Fruit fly (Drosophila melanogaster): Measurements from ENCODE around the gene sd.

The sd gene

dm6 chrX:15860479-15860878, 56.3 kb downstream of the sd start (continued):
- TF ChIP-seq ranshi (GFP tag; IDR thresholded peaks at IDR 0.05) (0 out of 2 replicates have a peak, but pooled peaks have one; percentile 35), Max (GFP tag; optimal IDR thresholded peaks at IDR 0.05) (peak; percentile 2), ewg (GFP tag; optimal IDR thresholded peaks at IDR 0.05) (peak; percentile 66), Hmr (GFP tag; optimal IDR thresholded peaks at IDR 0.05) (peak; percentile 61), E2f1 (GFP tag; IDR thresholded peaks at IDR 0.05) (no peak), vnd (GFP tag; IDR thresholded peaks at IDR 0.05; ENCODE audit: partially characterized antibody) (0 out of 3 replicates have a peak, but pooled peaks have one; percentile 22), CG9932 (GFP tag; IDR thresholded peaks at IDR 0.05) (0 out of 2 replicates have a peak, but pooled peaks have one; percentile 18), Oaz (GFP tag; IDR thresholded peaks at IDR 0.05) (no peak), CG18262 (tag; optimal IDR thresholded peaks at IDR 0.05) (peak; percentile 8), CG15479 (GFP tag; optimal IDR thresholded peaks at IDR 0.05) (peak; percentile 59), CG10959 (GFP tag; IDR thresholded peaks at IDR 0.05) (no peak), Dfd (GFP tag; optimal IDR thresholded peaks at IDR 0.05) (no peak), ci (GFP tag; IDR thresholded peaks at IDR 0.05) (peak; percentile 61; the same call in 2 of the 3 replicates), wdn (GFP tag; IDR thresholded peaks at IDR 0.05) (no peak), CG9437 (GFP tag; optimal IDR thresholded peaks at IDR 0.05) (no peak), bsh (GFP tag; optimal IDR thresholded peaks at IDR 0.05) (peak; percentile 2 to 28), chm (GFP tag; IDR thresholded peaks at IDR 0.05) (0 out of 2 replicates have a peak, but pooled peaks have one; percentile 62), maf-S (GFP tag; optimal IDR thresholded peaks at IDR 0.05) (no peak), ham (GFP tag; IDR thresholded peaks at IDR 0.05) (no peak), sug (tag; optimal IDR thresholded peaks at IDR 0.05) (peak; percentile 44), GATAe (GFP tag; conservative IDR thresholded peaks at IDR 0.05) (peak; percentile 59), gro (GFP tag; optimal IDR thresholded peaks at IDR 0.05) (peak; percentile 3), rib (GFP tag; IDR thresholded peaks at IDR 0.05) (peak; percentile 53; the same call in 1 of the 2 replicates), amos (GFP tag; IDR thresholded peaks at IDR 0.05; ENCODE audit: partially characterized antibody) (peak; percentile 49; the same call in 1 of the 2 replicates), CG32772 (GFP tag; IDR thresholded peaks at IDR 0.05) (peak; percentile 91), CG4617 (GFP tag; optimal IDR thresholded peaks at IDR 0.05; ENCODE audit: borderline replicate concordance) (peak; percentile 65), jigr1 (GFP tag; IDR thresholded peaks at IDR 0.05) (no peak), Dek (tag; optimal IDR thresholded peaks at IDR 0.05) (no peak), CG18476 (GFP tag; optimal IDR thresholded peaks at IDR 0.05) (no peak), nmo (GFP tag; optimal IDR thresholded peaks at IDR 0.05) (peak; percentile 33), CG34422 (GFP tag; IDR thresholded peaks at IDR 0.05) (peak; percentile 85), CG10147 (GFP tag; optimal IDR thresholded peaks at IDR 0.05) (peak; percentile 26), Rfx (GFP tag; IDR thresholded peaks at IDR 0.05) (peak; percentile 44; the same call in 1 of the 2 replicates), cg (GFP tag; optimal IDR thresholded peaks at IDR 0.05) (peak; percentile 31), MBD-R2 (GFP tag; IDR thresholded peaks at IDR 0.05) (peak; percentile 41), CG13287 (GFP tag; IDR thresholded peaks at IDR 0.05; ENCODE audit: partially characterized antibody) (peak; percentile 25), CG34224 (GFP tag; IDR thresholded peaks at IDR 0.05; ENCODE audit: partially characterized antibody) (peak; percentile 6; the same call in 1 of the 3 replicates), unpg (GFP tag; optimal IDR thresholded peaks at IDR 0.05) (peak; percentile 11), Deaf1 (tag; optimal IDR thresholded peaks at IDR 0.05) (peak; percentile 7), knrl (GFP tag; IDR thresholded peaks at IDR 0.05; ENCODE audit: partially characterized antibody) (peak; percentile 19; the same call in 1 of the 3 replicates), Atf6 (GFP tag; IDR thresholded peaks at IDR 0.05) (peak; percentile 45; the same call in 1 of the 2 replicates), CG4730 (GFP tag; IDR thresholded peaks at IDR 0.05) (no peak), CG12659 (GFP tag; optimal IDR thresholded peaks at IDR 0.05) (peak; percentile 77), pzg (GFP tag; optimal IDR thresholded peaks at IDR 0.05) (peak; percentile 37), fd64A (GFP tag; optimal IDR thresholded peaks at IDR 0.05) (no peak), fd96Cb (tag; optimal IDR thresholded peaks at IDR 0.05) (no peak), zfh1 (GFP tag; IDR thresholded peaks at IDR 0.05) (0 out of 3 replicates have a peak, but pooled peaks have one; percentile 31), CG32767 (GFP tag; IDR thresholded peaks at IDR 0.05) (peak; percentile 85), bcd (GFP tag; optimal IDR thresholded peaks at IDR 0.05) (peak; percentile 1)
